Worm (Caenorhabditis elegans) whole organism, late embryonic: ENCODE data around the gene rps-23.

Experiments used
- C08G9.2 ChIP-seq: sonication (generic microtip); optimal IDR thresholded peaks from 2 replicates; lab custom pipeline; 2016; ENCODE audit warnings: mild to moderate bottlenecking, missing genetic modification characterization, moderate library complexity, missing compliant biosample characterization
- C38D4.7 ChIP-seq: fragments of 200-800 bp; sonication (Bioruptor generic); optimal IDR thresholded peaks from 2 replicates; lab custom pipeline; 2018; ENCODE audit warnings: mild to moderate bottlenecking, missing genetic modification characterization, moderate library complexity, missing compliant biosample characterization
- K02D7.2 ChIP-seq: sonication (generic microtip); optimal IDR thresholded peaks from 2 replicates; lab custom pipeline; 2017; ENCODE audit warnings: mild to moderate bottlenecking, missing genetic modification characterization, missing compliant biosample characterization
- ama-1 ChIP-seq: fragments of 150-350 bp; optimal IDR thresholded peaks from 2 replicates; lab custom pipeline; 2014
- ceh-14 ChIP-seq: sonication (generic microtip); optimal IDR thresholded peaks from 2 replicates; lab custom pipeline; 2016; ENCODE audit warnings: missing genotype, missing genetic modification characterization, missing compliant biosample characterization
- ceh-30 ChIP-seq: fragments of 150-350 bp; optimal IDR thresholded peaks from 2 replicates; lab custom pipeline; 2014; ENCODE audit warnings: missing biosample characterization, missing genetic modification characterization
- ceh-31 ChIP-seq: sonication (generic microtip); optimal IDR thresholded peaks from 2 replicates; lab custom pipeline; 2016; ENCODE audit warnings: missing genetic modification characterization, missing compliant biosample characterization
- ceh-34 ChIP-seq: sonication (generic microtip); optimal IDR thresholded peaks from 2 replicates; lab custom pipeline; 2016; ENCODE audit warnings: mild to moderate bottlenecking, missing genetic modification characterization, missing compliant biosample characterization
- che-1 ChIP-seq: sonication (generic microtip); optimal IDR thresholded peaks from 2 replicates; lab custom pipeline; 2016; ENCODE audit warnings: mild to moderate bottlenecking, missing genetic modification characterization, missing compliant biosample characterization
- dve-1 ChIP-seq: sonication (generic microtip); optimal IDR thresholded peaks from 2 replicates; lab custom pipeline; 2017; ENCODE audit warnings: antibody characterized with exemption, mild to moderate bottlenecking, missing genetic modification characterization, missing compliant biosample characterization
- elt-2 ChIP-seq: sonication (generic microtip); optimal IDR thresholded peaks from 2 replicates; lab custom pipeline; 2016; ENCODE audit warnings: missing genetic modification reagents, missing genetic modification characterization, missing compliant biosample characterization
- eyg-1 ChIP-seq: sonication (generic microtip); optimal IDR thresholded peaks from 2 replicates; lab custom pipeline; 2016; ENCODE audit warnings: missing genotype, missing genetic modification characterization, missing compliant biosample characterization
- fkh-10 ChIP-seq: fragments of 150-350 bp; optimal IDR thresholded peaks from 2 replicates; lab custom pipeline; 2014; ENCODE audit warnings: missing biosample characterization, missing genetic modification reagents, missing genetic modification characterization
- hlh-13 ChIP-seq: fragments of 200-800 bp; sonication (Bioruptor generic); optimal IDR thresholded peaks from 2 replicates; lab custom pipeline; 2018; ENCODE audit warnings: mild to moderate bottlenecking, missing genetic modification characterization, missing compliant biosample characterization
- hlh-15 ChIP-seq: sonication (generic microtip); optimal IDR thresholded peaks from 2 replicates; lab custom pipeline; 2016; ENCODE audit warnings: missing genetic modification characterization, missing compliant biosample characterization
- hlh-30 ChIP-seq: sonication (generic microtip); optimal IDR thresholded peaks from 2 replicates; lab custom pipeline; 2017; ENCODE audit warnings: antibody characterized with exemption, missing genetic modification characterization, missing compliant biosample characterization; ENCODE audit not compliant: insufficient read depth
- madf-2 ChIP-seq: sonication (generic microtip); optimal IDR thresholded peaks from 2 replicates; lab custom pipeline; 2017; ENCODE audit warnings: missing genetic modification characterization, missing compliant biosample characterization
- nfya-1 ChIP-seq: sonication (generic microtip); optimal IDR thresholded peaks from 2 replicates; lab custom pipeline; 2017; ENCODE audit warnings: missing genetic modification characterization, mild to moderate bottlenecking, missing compliant biosample characterization, antibody characterized with exemption, moderate library complexity
- nhr-232 ChIP-seq: sonication (generic microtip); optimal IDR thresholded peaks from 2 replicates; lab custom pipeline; 2016; ENCODE audit warnings: missing genetic modification characterization, missing compliant biosample characterization
- odd-2 ChIP-seq: sonication (generic microtip); optimal IDR thresholded peaks from 2 replicates; lab custom pipeline; 2017; ENCODE audit warnings: antibody characterized with exemption, mild to moderate bottlenecking, missing genetic modification characterization, missing compliant biosample characterization
- pax-1 ChIP-seq: fragments of 150-350 bp; optimal IDR thresholded peaks from 2 replicates; lab custom pipeline; 2014; ENCODE audit warnings: missing biosample characterization, missing genetic modification characterization
- pha-2 ChIP-seq: sonication (generic microtip); optimal IDR thresholded peaks from 2 replicates; lab custom pipeline; 2017; ENCODE audit warnings: mild to moderate bottlenecking, missing genetic modification characterization, missing compliant biosample characterization
- pha-4 ChIP-seq: fragments of 150-350 bp; optimal IDR thresholded peaks from 2 replicates; lab custom pipeline; 2018; ENCODE audit warnings: missing biosample characterization, missing genetic modification reagents, missing genetic modification characterization
- pros-1 ChIP-seq: fragments of 150-350 bp; optimal IDR thresholded peaks from 2 replicates; lab custom pipeline; 2014; ENCODE audit warnings: missing biosample characterization, missing genetic modification reagents, missing genetic modification characterization
- ref-2 ChIP-seq: sonication (generic microtip); optimal IDR thresholded peaks from 2 replicates; lab custom pipeline; 2016; ENCODE audit warnings: missing genetic modification characterization, missing compliant biosample characterization
- sdc-2 ChIP-seq: sonication (generic microtip); optimal IDR thresholded peaks from 2 replicates; lab custom pipeline; 2016; ENCODE audit warnings: missing genotype, missing genetic modification characterization, missing compliant biosample characterization
- syd-9 ChIP-seq: sonication (generic microtip); optimal IDR thresholded peaks from 2 replicates; lab custom pipeline; 2016; ENCODE audit warnings: mild to moderate bottlenecking, missing genetic modification characterization, moderate library complexity, missing compliant biosample characterization
- tbx-7 ChIP-seq: sonication (generic microtip); optimal IDR thresholded peaks from 2 replicates; lab custom pipeline; 2016; ENCODE audit warnings: missing genotype, missing genetic modification characterization, missing compliant biosample characterization
- unc-3 ChIP-seq, 2 experiments: fragments of 200-800 bp in 1 of 2; sonication (Bioruptor generic) in 1 of 2; sonication (generic microtip) in 1 of 2; conservative IDR thresholded peaks in 1 of 2; optimal IDR thresholded peaks in 1 of 2; 2 replicates each; pipeline versions ENCODE4 v1.3.6 to Lab custom; 2016 to 2022; ENCODE audit warnings: missing compliant biosample characterization in 2 of 2, missing genetic modification characterization in 2 of 2, missing genetic modification reagents in 1 of 2
- unc-42 ChIP-seq: sonication (generic microtip); optimal IDR thresholded peaks from 2 replicates; lab custom pipeline; 2016; ENCODE audit warnings: missing genotype, missing genetic modification characterization, missing compliant biosample characterization
- unc-55 ChIP-seq: sonication (generic microtip); optimal IDR thresholded peaks from 2 replicates; lab custom pipeline; 2017; ENCODE audit warnings: missing biosample characterization, missing genetic modification reagents, missing genetic modification characterization
- unc-86 ChIP-seq: sonication (generic microtip); optimal IDR thresholded peaks from 2 replicates; lab custom pipeline; 2016; ENCODE audit warnings: missing genetic modification characterization, missing compliant biosample characterization
- zip-5 ChIP-seq: sonication (generic microtip); optimal IDR thresholded peaks from 2 replicates; lab custom pipeline; 2016; ENCODE audit warnings: missing genetic modification characterization, missing compliant biosample characterization

The rps-23 gene

DNA sequence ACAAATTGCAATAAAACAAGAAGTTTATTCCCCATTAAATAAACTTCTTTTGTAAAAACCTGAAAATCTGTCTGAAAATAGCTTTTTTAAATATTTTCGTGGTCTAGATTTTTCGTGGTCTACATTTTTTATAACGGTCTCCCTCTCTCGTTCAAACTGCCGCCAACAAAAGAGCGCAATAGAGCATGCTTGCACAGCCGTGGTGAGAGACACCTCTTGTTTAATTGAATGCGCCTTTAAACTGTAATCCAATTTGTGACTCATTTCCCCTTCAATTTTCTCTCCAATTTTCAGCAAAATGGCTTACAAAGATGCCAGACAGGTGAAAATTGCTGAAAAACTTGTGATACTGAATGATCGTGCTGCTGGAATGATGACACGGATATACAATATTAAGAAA is 13.3 kb upstream of the rps-23 start, which contains the start of gene gex-3 (continued):
- TF ChIP-seq unc-3 (GFP tag; conservative IDR thresholded peaks at IDR 0.05; lab: Robert Waterston, UW), result no peak
- TF ChIP-seq unc-3 (tag; optimal IDR thresholded peaks at IDR 0.05; lab: Kevin White, UChicago), result peak; percentile 6
- TF ChIP-seq sdc-2, result no peak
- peak; percentile 100 for TF ChIP-seq unc-42 (tag; lab: Kevin White, UChicago)
- TF ChIP-seq hlh-30 (tag; lab: Kevin White, UChicago), result peak; percentile 32
- TF ChIP-seq pha-4 (tag; lab: Kevin White, UChicago), result no peak
- TF ChIP-seq nhr-232 (tag; lab: Kevin White, UChicago), result no peak
- no peak for TF ChIP-seq fkh-10 (GFP tag; lab: Kevin White, UChicago)
- TF ChIP-seq zip-5 (tag; lab: Kevin White, UChicago), result no peak
- no peak for TF ChIP-seq hlh-13 (GFP tag; lab: Kevin White, UChicago)
- TF ChIP-seq dve-1 (tag; lab: Kevin White, UChicago), result no peak
- TF ChIP-seq ceh-34 (tag; lab: Kevin White, UChicago), result peak; percentile 9
- no peak for TF ChIP-seq ceh-14 (tag; lab: Kevin White, UChicago)

DNA sequence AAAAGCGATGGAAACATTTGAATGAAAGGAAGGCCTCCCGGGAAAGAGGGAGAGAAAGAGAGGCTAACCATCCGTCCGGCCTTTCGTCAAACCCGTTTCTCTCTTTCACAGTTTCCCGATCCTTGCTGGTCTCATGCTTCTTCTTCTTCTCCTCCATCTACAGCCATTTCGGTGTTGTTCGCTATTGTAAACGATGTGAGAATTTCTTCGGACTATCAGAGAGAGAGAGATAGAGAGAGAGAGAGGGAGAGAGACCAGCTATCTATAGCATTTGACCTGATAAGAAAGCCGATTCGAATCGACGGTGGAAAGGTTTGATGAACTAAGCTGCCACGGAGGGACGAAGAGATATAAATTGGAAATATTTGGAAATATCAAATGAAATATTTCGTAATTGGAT is 12.6 kb upstream of the rps-23 start:
- no peak for TF ChIP-seq C08G9.2

DNA sequence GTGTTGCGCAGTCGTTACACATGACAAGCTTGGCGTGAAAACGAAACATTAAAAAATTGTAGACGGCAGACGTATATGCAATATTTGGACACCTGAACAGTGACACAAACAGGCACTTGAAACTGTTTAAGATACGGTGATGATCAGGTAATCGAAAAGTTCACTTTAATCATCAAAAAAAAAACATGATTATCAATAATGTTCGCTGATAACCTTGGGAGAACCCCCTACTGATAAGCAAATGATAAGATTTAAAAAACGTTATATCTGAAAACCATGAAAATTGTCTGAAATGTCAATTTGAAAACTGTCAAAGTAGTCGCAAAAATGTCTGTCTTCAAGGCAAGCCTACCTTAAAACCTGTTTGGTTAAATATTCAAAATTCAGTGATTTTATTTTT is 9.1 kb upstream of the rps-23 start:
- no peak for TF ChIP-seq pha-4 (tag; lab: Kevin White, UChicago)
- peak; percentile 96 for TF ChIP-seq elt-2 (tag; lab: Kevin White, UChicago)
- TF ChIP-seq, all 69 proteins: peak for 1

DNA sequence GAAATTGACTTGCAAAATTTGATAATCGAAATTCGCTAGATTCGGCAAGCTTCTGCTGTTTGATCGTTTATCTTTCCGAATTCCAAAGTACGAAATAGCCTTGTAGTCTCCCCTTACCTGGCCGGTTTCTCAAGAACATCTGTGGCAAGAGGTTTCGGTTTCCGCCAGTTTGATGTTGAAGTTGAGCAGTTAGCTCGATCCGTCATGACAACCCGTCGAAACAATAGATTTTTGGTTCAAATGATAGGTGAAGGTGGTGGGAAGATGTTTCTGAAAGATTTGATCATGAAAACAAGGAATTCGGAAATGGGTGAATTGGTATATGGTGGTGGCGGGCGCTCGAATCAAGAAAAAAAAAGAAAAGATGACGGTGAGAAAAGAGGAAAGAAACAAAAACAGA is 7.6 kb upstream of the rps-23 start, which contains the start of gene acs-20:
Gene acs-20 (minus strand): TSS at position 270 of the 400 bp plus-strand sequence.
- TF ChIP-seq ceh-31, result no peak
- TF ChIP-seq odd-2 (tag; lab: Kevin White, UChicago), result no peak
- no peak for TF ChIP-seq unc-86 (tag; lab: Kevin White, UChicago)
- no peak for TF ChIP-seq K02D7.2
- TF ChIP-seq hlh-15 (tag; lab: Kevin White, UChicago), result no peak
- TF ChIP-seq C38D4.7 (GFP tag; lab: Kevin White, UChicago), result no peak
- no peak for TF ChIP-seq ceh-14 (tag; lab: Kevin White, UChicago)
- no peak for TF ChIP-seq ceh-30 (tag; lab: Kevin White, UChicago)

DNA sequence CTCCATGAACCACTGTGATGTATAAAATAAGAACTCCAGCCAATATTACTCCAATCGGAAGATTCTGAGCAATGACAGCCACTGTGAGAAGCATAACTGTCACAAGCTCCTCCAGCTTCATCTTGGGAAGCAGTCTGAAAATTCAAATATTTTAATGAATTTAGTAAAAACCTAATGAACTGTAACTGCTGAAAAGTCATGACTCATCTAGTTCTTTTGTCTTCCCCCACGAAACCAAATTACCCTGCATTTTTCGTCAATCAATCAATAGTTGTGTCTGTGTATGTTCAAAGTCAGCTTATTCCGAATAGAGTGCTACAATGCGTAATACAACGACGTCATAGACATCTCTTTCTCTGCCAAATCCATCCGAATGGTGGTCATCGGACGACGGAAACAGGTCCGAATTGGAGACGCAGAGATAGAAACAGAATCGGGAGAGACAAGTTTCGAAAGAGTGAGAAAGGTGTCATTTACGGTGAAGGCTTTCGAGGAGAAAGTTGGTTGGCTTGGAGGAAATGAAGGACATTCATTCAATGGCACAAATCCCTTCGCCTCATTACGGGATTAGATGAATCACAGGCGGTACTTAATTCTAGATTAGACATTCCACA is 5.9 kb upstream of the rps-23 start:
- TF ChIP-seq nfya-1 (tag; lab: Kevin White, UChicago) (peak; percentile 20), ref-2 (tag; lab: Kevin White, UChicago) (peak; percentile 54), ceh-31 (peak; percentile 19), ceh-34 (tag; lab: Kevin White, UChicago) (no peak)
- TF ChIP-seq, all 69 proteins: peak for 3

DNA sequence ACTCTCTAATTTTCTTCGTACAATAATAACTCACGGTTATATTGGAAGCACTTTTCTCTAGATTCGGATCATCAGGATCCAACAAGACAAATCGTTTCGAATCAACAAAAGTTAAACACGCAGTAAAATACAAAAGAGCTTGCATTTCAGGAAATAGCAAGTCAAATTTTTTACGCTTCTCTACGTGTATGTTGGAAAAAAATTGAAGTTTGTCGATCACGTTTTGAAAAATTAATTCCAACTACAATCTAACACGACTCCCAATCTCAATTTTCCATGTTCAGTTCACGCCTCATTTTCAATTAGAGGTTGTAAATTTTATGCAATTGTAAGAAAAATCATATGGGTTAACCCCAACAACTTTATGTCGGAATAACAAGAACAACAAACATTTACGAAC is 902 bp downstream of the rps-23 start, which contains the start of gene spe-45:
Gene spe-45 (minus strand): TSS at position 145 of the 400 bp plus-strand sequence.
- TF ChIP-seq che-1 (no peak), pha-2 (tag; lab: Kevin White, UChicago) (no peak), nhr-232 (tag; lab: Kevin White, UChicago) (no peak), unc-55 (GFP tag; lab: Kevin White, UChicago) (no peak), tbx-7 (tag; lab: Kevin White, UChicago) (no peak), eyg-1 (tag; lab: Kevin White, UChicago) (no peak), ceh-31 (no peak), C38D4.7 (GFP tag; lab: Kevin White, UChicago) (no peak), nfya-1 (tag; lab: Kevin White, UChicago) (no peak), ref-2 (tag; lab: Kevin White, UChicago) (no peak), pros-1 (no peak), madf-2 (no peak), pax-1 (tag; lab: Kevin White, UChicago) (no peak), syd-9 (tag; lab: Kevin White, UChicago) (no peak), ama-1 (lab: Kevin White, UChicago) (no peak), pha-4 (tag; lab: Kevin White, UChicago) (no peak)
